Worm (Caenorhabditis elegans): ENCODE data around the gene Y55B1BR.6.

The Y55B1BR.6 gene

ce11 chrIII:434361-434941 is 29.2 kb downstream of the Y55B1BR.6 start, which contains the start of gene affl-2:
TSS of gene affl-2 (plus strand) at chrIII:434891.
- TF ChIP-seq T23F11.4 (GFP tag; optimal IDR thresholded peaks at IDR 0.05), result no peak
- no peak for TF ChIP-seq ets-4 (tag; optimal IDR thresholded peaks at IDR 0.05)
- no peak for TF ChIP-seq eyg-1 (tag; optimal IDR thresholded peaks at IDR 0.05)
- no peak for TF ChIP-seq ceh-22 (tag; optimal IDR thresholded peaks at IDR 0.05)
- TF ChIP-seq ceh-48 (tag; optimal IDR thresholded peaks at IDR 0.05), result no peak
- no peak for TF ChIP-seq unc-86 (tag; optimal IDR thresholded peaks at IDR 0.05)
- TF ChIP-seq madf-2 (tag; optimal IDR thresholded peaks at IDR 0.05), result no peak
- TF ChIP-seq ceh-34 (tag; optimal IDR thresholded peaks at IDR 0.05), result peak; percentile 5
- no peak for TF ChIP-seq sox-4 (tag; optimal IDR thresholded peaks at IDR 0.05)
- no peak for TF ChIP-seq K09A11.1 (tag; optimal IDR thresholded peaks at IDR 0.05; ENCODE audit: insufficient read depth)
- no peak for TF ChIP-seq rnt-1 (tag; optimal IDR thresholded peaks at IDR 0.05)
- TF ChIP-seq tbx-7 (tag; optimal IDR thresholded peaks at IDR 0.05), result no peak
- no peak for TF ChIP-seq pqm-1 (tag; optimal IDR thresholded peaks at IDR 0.05)
- TF ChIP-seq unc-42 (tag; optimal IDR thresholded peaks at IDR 0.05), result no peak
- peak; percentile 27 for TF ChIP-seq ref-2 (tag; optimal IDR thresholded peaks at IDR 0.05)
- TF ChIP-seq ceh-30 (tag; optimal IDR thresholded peaks at IDR 0.05), result no peak
- TF ChIP-seq mec-3 (tag; optimal IDR thresholded peaks at IDR 0.05; ENCODE audit: borderline replicate concordance), result no peak
- no peak for TF ChIP-seq ceh-6 (GFP tag; optimal IDR thresholded peaks at IDR 0.05)
- TF ChIP-seq hlh-8 (tag; optimal IDR thresholded peaks at IDR 0.05), result no peak
- no peak for TF ChIP-seq fkh-6 (tag; optimal IDR thresholded peaks at IDR 0.05)
- TF ChIP-seq sox-2 (GFP tag; IDR thresholded peaks at IDR 0.05), result peak; percentile 46
- TF ChIP-seq ceh-31 (tag; optimal IDR thresholded peaks at IDR 0.05), result peak; percentile 23
- TF ChIP-seq ceh-14 (tag; optimal IDR thresholded peaks at IDR 0.05), result no peak
- TF ChIP-seq tbx-2 (tag; optimal IDR thresholded peaks at IDR 0.05), result peak; percentile 41
- TF ChIP-seq sdc-2 (tag; optimal IDR thresholded peaks at IDR 0.05), result no peak
- no peak for TF ChIP-seq Y22D7AL.16 (tag; optimal IDR thresholded peaks at IDR 0.05)
- no peak for TF ChIP-seq ztf-16 (tag; optimal IDR thresholded peaks at IDR 0.05)
- no peak for TF ChIP-seq nhr-232 (tag; optimal IDR thresholded peaks at IDR 0.05)
- TF ChIP-seq odd-2 (tag; optimal IDR thresholded peaks at IDR 0.05), result no peak
- no peak for TF ChIP-seq hlh-13 (GFP tag; optimal IDR thresholded peaks at IDR 0.05)
- TF ChIP-seq pros-1 (tag; optimal IDR thresholded peaks at IDR 0.05), result no peak
- TF ChIP-seq fax-1 (tag; optimal IDR thresholded peaks at IDR 0.05), result no peak
- TF ChIP-seq pha-4 (tag; optimal IDR thresholded peaks at IDR 0.05), result no peak
- TF ChIP-seq hlh-15 (tag; optimal IDR thresholded peaks at IDR 0.05), result no peak
- TF ChIP-seq ttx-3 (tag; optimal IDR thresholded peaks at IDR 0.05), result no peak
- TF ChIP-seq nhr-11 (tag; optimal IDR thresholded peaks at IDR 0.05), result no peak
- TF ChIP-seq nfya-1 (tag; optimal IDR thresholded peaks at IDR 0.05), result peak; percentile 30
- TF ChIP-seq pat-9 (tag; optimal IDR thresholded peaks at IDR 0.05), result no peak
- TF ChIP-seq fkh-10 (GFP tag; optimal IDR thresholded peaks at IDR 0.05), result no peak
- TF ChIP-seq dmd-4 (tag; optimal IDR thresholded peaks at IDR 0.05; ENCODE audit: borderline replicate concordance), result no peak

ce11 chrIII:432988-433387 is 30.6 kb downstream of the Y55B1BR.6 start:
- TF ChIP-seq Y22D7AL.16 (tag; optimal IDR thresholded peaks at IDR 0.05) (no peak), nhr-232 (tag; optimal IDR thresholded peaks at IDR 0.05) (no peak), unc-55 (GFP tag; optimal IDR thresholded peaks at IDR 0.05) (peak; percentile 66), che-1 (tag; optimal IDR thresholded peaks at IDR 0.05) (no peak), ceh-22 (tag; optimal IDR thresholded peaks at IDR 0.05) (no peak), ceh-9 (tag; optimal IDR thresholded peaks at IDR 0.05) (no peak), ama-1 (optimal IDR thresholded peaks at IDR 0.05) (no peak), lin-11 (tag; optimal IDR thresholded peaks at IDR 0.05) (no peak), pha-2 (tag; optimal IDR thresholded peaks at IDR 0.05) (no peak), eyg-1 (tag; optimal IDR thresholded peaks at IDR 0.05) (no peak), hlh-8 (tag; optimal IDR thresholded peaks at IDR 0.05) (no peak), K09A11.1 (tag; optimal IDR thresholded peaks at IDR 0.05; ENCODE audit: insufficient read depth) (peak; percentile 9), gmeb-2 (tag; optimal IDR thresholded peaks at IDR 0.05) (no peak), hlh-30 (tag; optimal IDR thresholded peaks at IDR 0.05; ENCODE audit: insufficient read depth) (peak; percentile 50), unc-3 (GFP tag; conservative IDR thresholded peaks at IDR 0.05) (no peak), unc-3 (tag; optimal IDR thresholded peaks at IDR 0.05) (no peak), pqm-1 (tag; optimal IDR thresholded peaks at IDR 0.05) (no peak), unc-86 (tag; optimal IDR thresholded peaks at IDR 0.05) (no peak), ceh-31 (tag; optimal IDR thresholded peaks at IDR 0.05) (peak; percentile 26), ceh-14 (tag; optimal IDR thresholded peaks at IDR 0.05) (peak; percentile 20), dmd-4 (tag; optimal IDR thresholded peaks at IDR 0.05; ENCODE audit: borderline replicate concordance) (no peak), ceh-30 (tag; optimal IDR thresholded peaks at IDR 0.05) (no peak), ceh-34 (tag; optimal IDR thresholded peaks at IDR 0.05) (peak; percentile 42), pros-1 (tag; optimal IDR thresholded peaks at IDR 0.05) (peak; percentile 54), rnt-1 (tag; optimal IDR thresholded peaks at IDR 0.05) (no peak), npax-4 (tag; optimal IDR thresholded peaks at IDR 0.05) (no peak), T23F11.4 (GFP tag; optimal IDR thresholded peaks at IDR 0.05) (no peak)

Measured in whole organism, late embryonic.